Worm (Caenorhabditis elegans) whole organism, mixed stage, embryonic: ENCODE results near the gene ifo-1.

Experiments
- ceh-83 ChIP-seq: fragments of 200-800 bp; sonication (Bioruptor generic); optimal IDR thresholded peaks from 2 replicates; lab custom pipeline; 2018; ENCODE audit warnings: mild to moderate bottlenecking, missing genetic modification characterization, missing compliant biosample characterization
- elt-3 ChIP-seq: fragments of 150-350 bp; optimal IDR thresholded peaks from 2 replicates; lab custom pipeline; 2014; ENCODE audit warnings: missing biosample characterization, missing genetic modification characterization
- lin-13 ChIP-seq: fragments of 150-350 bp; optimal IDR thresholded peaks from 2 replicates; lab custom pipeline; 2014; ENCODE audit warnings: missing biosample characterization, missing genetic modification characterization
- nhr-12 ChIP-seq: fragments of 150-350 bp; optimal IDR thresholded peaks from 2 replicates; lab custom pipeline; 2014; ENCODE audit warnings: missing biosample characterization, missing genetic modification characterization
- nhr-237 ChIP-seq: fragments of 150-350 bp; optimal IDR thresholded peaks from 2 replicates; lab custom pipeline; 2014; ENCODE audit warnings: missing biosample characterization, missing genetic modification characterization
- nhr-28 ChIP-seq: fragments of 150-350 bp; optimal IDR thresholded peaks from 2 replicates; lab custom pipeline; 2014; ENCODE audit warnings: missing biosample characterization, missing genetic modification characterization
- pha-4 ChIP-seq: fragments of 150-350 bp; optimal IDR thresholded peaks from 2 replicates; lab custom pipeline; 2018; ENCODE audit warnings: missing biosample characterization, missing genetic modification reagents, missing genetic modification characterization
- unc-62 ChIP-seq: fragments of 150-350 bp; optimal IDR thresholded peaks from 2 replicates; lab custom pipeline; 2014; ENCODE audit warnings: missing biosample characterization, missing genetic modification reagents, missing genetic modification characterization
- ztf-11 ChIP-seq: fragments of 150-350 bp; optimal IDR thresholded peaks from 2 replicates; lab custom pipeline; 2014; ENCODE audit warnings: missing biosample characterization, missing genetic modification characterization

ce11 chrIV:7344020-7344419 is 17.6 kb upstream of the ifo-1 start:
- no peak for TF ChIP-seq lin-13 (tag; lab: Kevin White, UChicago)
- no peak for TF ChIP-seq elt-3 (tag; lab: Kevin White, UChicago)
- no peak for TF ChIP-seq ztf-11 (tag; lab: Kevin White, UChicago)
- no peak for TF ChIP-seq ceh-83 (GFP tag; lab: Kevin White, UChicago)
- no peak for TF ChIP-seq pha-4 (tag; lab: Kevin White, UChicago)
- no peak for TF ChIP-seq nhr-12 (tag; lab: Kevin White, UChicago)
- no peak for TF ChIP-seq unc-62 (GFP tag; lab: Kevin White, UChicago)
- TF ChIP-seq nhr-28 (tag; lab: Kevin White, UChicago), result no peak
- no peak for TF ChIP-seq nhr-237 (tag; lab: Kevin White, UChicago)
